Worm (Caenorhabditis elegans) whole organism, young adult: ENCODE results near the gene C39F7.1.

Experiments
- B0019.2 ChIP-seq: fragments of 200-800 bp; sonication (Bioruptor generic); conservative IDR thresholded peaks from 2 replicates; pipeline ENCODE4 v1.3.6; 2022; ENCODE audit warnings: missing genetic modification reagents, missing genetic modification characterization, missing compliant biosample characterization
- F57C9.4 ChIP-seq: sonication (generic microtip); optimal IDR thresholded peaks from 2 replicates; lab custom pipeline; 2017; ENCODE audit warnings: mild to moderate bottlenecking, missing genetic modification characterization, missing compliant biosample characterization
- Y67H2A.10 ChIP-seq: fragments of 200-800 bp; sonication (Bioruptor generic); conservative IDR thresholded peaks from 2 replicates; pipeline ENCODE4 v1.3.6; 2022; ENCODE audit warnings: missing genetic modification reagents, missing genetic modification characterization, missing compliant biosample characterization
- attf-5 ChIP-seq: fragments of 200-800 bp; sonication (Bioruptor generic); optimal IDR thresholded peaks from 2 replicates; lab custom pipeline; 2018; ENCODE audit warnings: mild to moderate bottlenecking, missing genetic modification characterization, missing compliant biosample characterization
- ets-4 ChIP-seq: fragments of 200-800 bp; sonication (Bioruptor generic); optimal IDR thresholded peaks from 2 replicates; lab custom pipeline; 2018; ENCODE audit warnings: mild to moderate bottlenecking, missing genetic modification characterization, missing compliant biosample characterization
- lag-1 ChIP-seq: fragments of 200-800 bp; sonication (Bioruptor generic); IDR thresholded peaks from 2 replicates; pipeline ENCODE4 v1.3.6; 2022; ENCODE audit warnings: missing genetic modification reagents, missing genetic modification characterization, missing compliant biosample characterization
- lin-35 ChIP-seq, 3 experiments: fragments of 150-350 bp in 2 of 3; sonication (generic microtip) in 1 of 3; optimal IDR thresholded peaks; 2 replicates each; lab custom pipeline; 2014 to 2018; ENCODE audit warnings: missing biosample characterization in 3 of 3, missing genetic modification characterization in 3 of 3, missing genetic modification reagents in 3 of 3
- snpc-4 ChIP-seq, 5 experiments: fragments of 150-350 bp in 1 of 5; sonication (generic microtip) in 4 of 5; optimal IDR thresholded peaks; 2 replicates each; lab custom pipeline; 2014 to 2018; ENCODE audit warnings: missing genetic modification characterization in 5 of 5, missing biosample characterization in 3 of 5, antibody characterized with exemption in 2 of 5, mild to moderate bottlenecking in 2 of 5, missing compliant biosample characterization in 2 of 5, missing genotype in 2 of 5, moderate library complexity in 2 of 5, missing genetic modification reagents in 1 of 5
- unc-62 ChIP-seq: fragments of 150-350 bp; optimal IDR thresholded peaks from 2 replicates; lab custom pipeline; 2014; ENCODE audit warnings: missing biosample characterization, missing genetic modification reagents, missing genetic modification characterization
- xnd-1 ChIP-seq: sonication (generic microtip); optimal IDR thresholded peaks from 2 replicates; lab custom pipeline; 2016; ENCODE audit warnings: missing genotype, missing genetic modification reagents, missing genetic modification characterization, missing compliant biosample characterization

ce11 chrV:1223559-1223958, 36.6 kb upstream of the C39F7.1 start:
- TF ChIP-seq xnd-1 (tag; lab: Kevin White, UChicago), result no peak
- no peak for TF ChIP-seq ets-4 (GFP tag; lab: Kevin White, UChicago)
- no peak for TF ChIP-seq F57C9.4
- no peak for TF ChIP-seq lag-1 (GFP tag; lab: Robert Waterston, UW)
- TF ChIP-seq attf-5 (GFP tag; lab: Kevin White, UChicago), result no peak
- no peak for TF ChIP-seq Y67H2A.10
- no peak for TF ChIP-seq unc-62 (GFP tag; lab: Kevin White, UChicago)
- no peak for TF ChIP-seq snpc-4 (GFP tag; optimal IDR thresholded peaks at IDR 0.05; lab: Kevin White, UChicago)
- TF ChIP-seq snpc-4 (tag; optimal IDR thresholded peaks at IDR 0.05; lab: Kevin White, UChicago), result no peak
- TF ChIP-seq B0019.2 (GFP tag; lab: Robert Waterston, UW), result no peak
- TF ChIP-seq lin-35 (GFP tag; optimal IDR thresholded peaks at IDR 0.05; lab: Kevin White, UChicago), result no peak
